Worm (Caenorhabditis elegans): ENCODE measurements around the gene srz-9.

DNA sequence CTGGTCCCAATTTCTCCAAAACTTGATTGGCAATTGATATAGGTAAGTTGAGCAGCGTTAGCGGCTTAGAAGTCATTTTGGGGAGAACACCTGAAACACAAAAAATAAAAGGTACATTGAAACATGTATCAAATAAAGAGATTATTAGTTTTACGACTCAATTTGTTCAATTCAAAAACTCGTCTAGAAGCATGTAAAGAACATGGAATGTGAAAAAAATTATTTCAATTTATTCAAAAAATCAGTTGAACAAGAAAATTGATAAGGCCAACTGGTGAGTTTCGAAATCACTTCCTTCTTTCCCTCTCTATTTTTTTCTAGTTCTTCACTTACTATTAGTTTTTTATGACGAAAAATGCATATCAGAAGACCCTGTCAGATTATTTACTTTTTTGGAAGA lies 11.7 kb downstream of the srz-9 start, which contains the start of gene fbxa-30:
- TF ChIP-seq K09A11.1 (tag; optimal IDR thresholded peaks at IDR 0.05; ENCODE audit: insufficient read depth), result no peak
- TF ChIP-seq pha-4 (tag; optimal IDR thresholded peaks at IDR 0.05), result no peak
- no peak for TF ChIP-seq ceh-30 (tag; optimal IDR thresholded peaks at IDR 0.05)
- no peak for TF ChIP-seq npax-4 (tag; optimal IDR thresholded peaks at IDR 0.05)
- TF ChIP-seq F13H6.1 (tag; optimal IDR thresholded peaks at IDR 0.05), result no peak
- TF ChIP-seq ceh-14 (tag; optimal IDR thresholded peaks at IDR 0.05), result no peak
- TF ChIP-seq Y22D7AL.16 (tag; optimal IDR thresholded peaks at IDR 0.05), result no peak
- TF ChIP-seq nhr-11 (tag; optimal IDR thresholded peaks at IDR 0.05), result no peak
- no peak for TF ChIP-seq ztf-16 (tag; optimal IDR thresholded peaks at IDR 0.05)
- no peak for TF ChIP-seq fkh-6 (tag; optimal IDR thresholded peaks at IDR 0.05)
- TF ChIP-seq ttx-3 (tag; optimal IDR thresholded peaks at IDR 0.05), result no peak
- no peak for TF ChIP-seq ceh-19 (GFP tag; optimal IDR thresholded peaks at IDR 0.05)
- no peak for TF ChIP-seq unc-42 (tag; optimal IDR thresholded peaks at IDR 0.05)
- no peak for TF ChIP-seq hlh-30 (tag; optimal IDR thresholded peaks at IDR 0.05; ENCODE audit: insufficient read depth)

Data from whole organism, late embryonic.